Fruit fly (Drosophila melanogaster) whole organism, embryonic: ENCODE measurements around the gene CG43845.

Experiments
- Atf-2 ChIP-seq: fragments of 200-800 bp; sonication (Bioruptor generic); optimal IDR thresholded peaks from 2 replicates; lab custom pipeline; 2016; ENCODE audit warnings: missing biosample characterization, missing genetic modification characterization
- Bgb ChIP-seq: fragments of 200-800 bp; sonication (Bioruptor generic); IDR thresholded peaks from 2 replicates; pipeline ENCODE4 v1.3.6; 2022; ENCODE audit warnings: missing biosample characterization, missing genetic modification characterization; ENCODE audit not compliant: partially characterized antibody
- Blimp-1 ChIP-seq: fragments of 200-800 bp; sonication (Bioruptor generic); optimal IDR thresholded peaks from 3 replicates; lab custom pipeline; 2018; ENCODE audit warnings: missing biosample characterization, missing genetic modification characterization, mild to moderate bottlenecking, moderate library complexity, missing genetic modification reagents
- CG10274 ChIP-seq: fragments of 200-800 bp; sonication (Bioruptor generic); optimal IDR thresholded peaks from 3 replicates; lab custom pipeline; 2017; ENCODE audit warnings: missing biosample characterization, mild to moderate bottlenecking, missing genetic modification characterization
- CG10366 ChIP-seq: fragments of 200-800 bp; sonication (Bioruptor generic); IDR thresholded peaks from 2 replicates; pipeline ENCODE4 v1.3.6; 2022; ENCODE audit warnings: missing biosample characterization, missing genetic modification characterization
- CG10543 ChIP-seq: fragments of 200-800 bp; sonication (Bioruptor generic); optimal IDR thresholded peaks from 3 replicates; lab custom pipeline; 2017; ENCODE audit warnings: missing biosample characterization, mild to moderate bottlenecking, missing genetic modification characterization, moderate library complexity
- CG11560 ChIP-seq: fragments of 200-800 bp; sonication (Bioruptor generic); IDR thresholded peaks from 3 replicates; pipeline ENCODE4 v1.3.6; 2022; ENCODE audit warnings: missing biosample characterization, missing genetic modification characterization
- CG1529 ChIP-seq: fragments of 200-800 bp; sonication (Bioruptor generic); optimal IDR thresholded peaks from 3 replicates; lab custom pipeline; 2018; ENCODE audit warnings: missing biosample characterization, missing genetic modification characterization
- CG1602 ChIP-seq: fragments of 200-800 bp; sonication (Bioruptor generic); optimal IDR thresholded peaks from 3 replicates; lab custom pipeline; 2016; ENCODE audit warnings: missing biosample characterization, missing genetic modification characterization
- CG16779 ChIP-seq: fragments of 200-800 bp; sonication (Bioruptor generic); IDR thresholded peaks from 2 replicates; pipeline ENCODE4 v1.3.6; 2022; ENCODE audit warnings: missing biosample characterization, missing genetic modification characterization
- CG17361 ChIP-seq: fragments of 200-800 bp; sonication (Bioruptor generic); IDR thresholded peaks from 3 replicates; pipeline ENCODE4 v1.3.6; 2022; ENCODE audit warnings: missing biosample characterization, missing genetic modification characterization
- CG31365 ChIP-seq: fragments of 200-800 bp; sonication (Bioruptor generic); optimal IDR thresholded peaks from 2 replicates; lab custom pipeline; 2018; ENCODE audit warnings: missing biosample characterization, mild to moderate bottlenecking, missing genetic modification characterization
- CG32772 ChIP-seq: fragments of 200-800 bp; sonication (Bioruptor generic); IDR thresholded peaks from 2 replicates; pipeline ENCODE4 v1.3.6; 2022; ENCODE audit warnings: missing biosample characterization, missing genetic modification characterization
- CG7963 ChIP-seq: fragments of 200-800 bp; sonication (Bioruptor generic); IDR thresholded peaks from 3 replicates; pipeline ENCODE4 v1.3.6; 2022; ENCODE audit warnings: missing biosample characterization, missing genetic modification characterization; ENCODE audit not compliant: partially characterized antibody
- CG9609 ChIP-seq: fragments of 200-800 bp; sonication (Bioruptor generic); optimal IDR thresholded peaks from 3 replicates; lab custom pipeline; 2016; ENCODE audit warnings: missing biosample characterization, missing genetic modification characterization
- CG9817 ChIP-seq: fragments of 200-800 bp; sonication (Bioruptor generic); optimal IDR thresholded peaks from 2 replicates; lab custom pipeline; 2018; ENCODE audit warnings: missing biosample characterization, mild to moderate bottlenecking, missing genetic modification characterization, moderate library complexity
- D ChIP-seq, 2 experiments: fragments of 200-800 bp in 1 of 2; fragments of >200 bp in 1 of 2; sonication (Bioruptor generic) in 1 of 2; optimal IDR thresholded peaks; 2 replicates in 1 of 2; 3 replicates in 1 of 2; lab custom pipeline; 2017; ENCODE audit warnings: mild to moderate bottlenecking in 1 of 2, missing biosample characterization in 1 of 2, missing genetic modification characterization in 1 of 2, missing genetic modification reagents in 1 of 2
- Fer1 ChIP-seq: fragments of 200-800 bp; sonication (Bioruptor generic); optimal IDR thresholded peaks from 2 replicates; lab custom pipeline; 2017; ENCODE audit warnings: missing biosample characterization, mild to moderate bottlenecking, missing genetic modification characterization
- Gug ChIP-seq: fragments of 200-800 bp; sonication (Bioruptor generic); IDR thresholded peaks from 4 replicates; pipeline ENCODE4 v1.3.6; 2022; ENCODE audit warnings: missing biosample characterization, missing genetic modification characterization
- HLH54F ChIP-seq: fragments of 200-800 bp; sonication (Bioruptor generic); optimal IDR thresholded peaks from 3 replicates; lab custom pipeline; 2016; ENCODE audit warnings: missing biosample characterization, missing genetic modification characterization
- Lpt ChIP-seq: fragments of >200 bp; optimal IDR thresholded peaks from 2 replicates; lab custom pipeline; 2018; ENCODE audit warnings: missing biosample characterization, missing genetic modification characterization
- Myb ChIP-seq: fragments of 200-800 bp; sonication (Bioruptor generic); optimal IDR thresholded peaks from 2 replicates; lab custom pipeline; 2016; ENCODE audit warnings: missing biosample characterization, missing genetic modification characterization
- Oli ChIP-seq: fragments of 200-800 bp; sonication (Bioruptor generic); optimal IDR thresholded peaks from 2 replicates; lab custom pipeline; 2018; ENCODE audit warnings: missing biosample characterization, mild to moderate bottlenecking, missing genetic modification characterization, moderate library complexity
- Poxn ChIP-seq: fragments of 200-800 bp; sonication (Bioruptor generic); IDR thresholded peaks from 2 replicates; pipeline ENCODE4 v1.3.6; 2022; ENCODE audit warnings: missing biosample characterization, missing genetic modification characterization
- Scr ChIP-seq: fragments of 200-800 bp; sonication (Bioruptor generic); IDR thresholded peaks from 2 replicates; pipeline ENCODE4 v1.3.6; 2022; ENCODE audit warnings: missing biosample characterization, missing genetic modification characterization; ENCODE audit not compliant: partially characterized antibody
- Sox100B ChIP-seq: fragments of 200-800 bp; sonication (Bioruptor generic); optimal IDR thresholded peaks from 3 replicates; lab custom pipeline; 2018; ENCODE audit warnings: missing biosample characterization, mild to moderate bottlenecking, missing genetic modification characterization
- Spps ChIP-seq: fragments of 200-800 bp; sonication (Bioruptor generic); optimal IDR thresholded peaks from 2 replicates; lab custom pipeline; 2018; ENCODE audit warnings: missing biosample characterization, mild to moderate bottlenecking, missing genetic modification characterization
- Ssrp ChIP-seq: fragments of 200-800 bp; sonication (Bioruptor generic); optimal IDR thresholded peaks from 2 replicates; lab custom pipeline; 2018; ENCODE audit warnings: missing biosample characterization, mild to moderate bottlenecking, missing genetic modification characterization, moderate library complexity
- Taf1 ChIP-seq: fragments of 200-800 bp; sonication (Bioruptor generic); IDR thresholded peaks from 2 replicates; pipeline ENCODE4 v1.3.6; 2022; ENCODE audit warnings: missing biosample characterization, missing genetic modification characterization
- amos ChIP-seq: fragments of 200-800 bp; sonication (Bioruptor generic); IDR thresholded peaks from 2 replicates; pipeline ENCODE4 v1.3.6; 2022; ENCODE audit warnings: missing biosample characterization, missing genetic modification characterization; ENCODE audit not compliant: partially characterized antibody
- aop ChIP-seq: fragments of 200-800 bp; sonication (Bioruptor generic); IDR thresholded peaks from 2 replicates; pipeline ENCODE4 v1.3.6; 2022; ENCODE audit warnings: missing biosample characterization, missing genetic modification characterization
- ase ChIP-seq: fragments of 200-800 bp; sonication (Bioruptor generic); IDR thresholded peaks from 3 replicates; pipeline ENCODE4 v1.3.6; 2022; ENCODE audit warnings: missing biosample characterization, missing genetic modification characterization
- caup ChIP-seq: fragments of 200-800 bp; sonication (Bioruptor generic); optimal IDR thresholded peaks from 3 replicates; lab custom pipeline; 2017; ENCODE audit warnings: missing biosample characterization, mild to moderate bottlenecking, missing genetic modification characterization, moderate library complexity; ENCODE audit not compliant: severe bottlenecking
- chn ChIP-seq: fragments of 200-800 bp; sonication (Bioruptor generic); optimal IDR thresholded peaks from 2 replicates; lab custom pipeline; 2016; ENCODE audit warnings: missing biosample characterization, missing genetic modification characterization
- crc ChIP-seq: fragments of 200-800 bp; sonication (Bioruptor generic); optimal IDR thresholded peaks from 2 replicates; lab custom pipeline; 2016; ENCODE audit warnings: missing biosample characterization, missing genetic modification characterization
- croc ChIP-seq: fragments of 200-800 bp; sonication (Bioruptor generic); conservative IDR thresholded peaks from 3 replicates; pipeline ENCODE4 v1.3.6; 2022; ENCODE audit warnings: missing biosample characterization, missing genetic modification characterization
- en ChIP-seq: fragments of 200-800 bp; sonication (Bioruptor generic); optimal IDR thresholded peaks from 2 replicates; lab custom pipeline; 2016; ENCODE audit warnings: missing biosample characterization, missing genetic modification characterization
- fd96Cb ChIP-seq: fragments of 200-800 bp; sonication (Bioruptor generic); optimal IDR thresholded peaks from 2 replicates; lab custom pipeline; 2018; ENCODE audit warnings: missing biosample characterization, mild to moderate bottlenecking, missing genetic modification characterization, moderate library complexity
- gro ChIP-seq: fragments of 200-800 bp; sonication (Bioruptor generic); optimal IDR thresholded peaks from 2 replicates; lab custom pipeline; 2016; ENCODE audit warnings: missing biosample characterization, missing genetic modification characterization
- jumu ChIP-seq: fragments of 200-800 bp; sonication (Bioruptor generic); optimal IDR thresholded peaks from 3 replicates; lab custom pipeline; 2016; ENCODE audit warnings: missing biosample characterization, missing genetic modification characterization
- kay ChIP-seq: fragments of 200-800 bp; sonication (Bioruptor generic); optimal IDR thresholded peaks from 2 replicates; lab custom pipeline; 2016; ENCODE audit warnings: missing biosample characterization, missing genetic modification characterization
- mld ChIP-seq: fragments of 200-800 bp; sonication (Bioruptor generic); IDR thresholded peaks from 3 replicates; pipeline ENCODE4 v1.3.6; 2022; ENCODE audit warnings: missing biosample characterization, missing genetic modification characterization; ENCODE audit not compliant: partially characterized antibody
- nmo ChIP-seq: fragments of 200-800 bp; sonication (Bioruptor generic); optimal IDR thresholded peaks from 2 replicates; lab custom pipeline; 2018; ENCODE audit warnings: missing biosample characterization, mild to moderate bottlenecking, missing genetic modification characterization, moderate library complexity
- nom ChIP-seq: fragments of 200-800 bp; sonication (Bioruptor generic); optimal IDR thresholded peaks from 2 replicates; lab custom pipeline; 2017; ENCODE audit warnings: missing biosample characterization, missing genetic modification characterization, mild to moderate bottlenecking, moderate library complexity, missing genetic modification reagents
- pfk ChIP-seq: fragments of 200-800 bp; sonication (Bioruptor generic); optimal IDR thresholded peaks from 2 replicates; lab custom pipeline; 2018; ENCODE audit warnings: missing biosample characterization, mild to moderate bottlenecking, missing genetic modification characterization, moderate library complexity
- pum ChIP-seq: fragments of 200-800 bp; sonication (Bioruptor generic); optimal IDR thresholded peaks from 2 replicates; lab custom pipeline; 2016; ENCODE audit warnings: missing biosample characterization, missing genetic modification characterization
- sens ChIP-seq: fragments of 200-800 bp; sonication (Bioruptor generic); peaks from one replicate; lab custom pipeline; 2016; ENCODE audit warnings: missing biosample characterization, missing genetic modification characterization
- sisA ChIP-seq: fragments of 200-800 bp; sonication (Bioruptor generic); IDR thresholded peaks from 2 replicates; pipeline ENCODE4 v1.3.6; 2022; ENCODE audit warnings: missing biosample characterization, missing genetic modification characterization
- tgo ChIP-seq: fragments of 200-800 bp; sonication (Bioruptor generic); IDR thresholded peaks from 3 replicates; pipeline ENCODE4 v1.3.6; 2022; ENCODE audit warnings: missing biosample characterization, missing genetic modification characterization
- toy ChIP-seq: fragments of 200-800 bp; sonication (Bioruptor generic); IDR thresholded peaks from 2 replicates; pipeline ENCODE4 v1.3.6; 2022; ENCODE audit warnings: missing biosample characterization, missing genetic modification characterization
- usp ChIP-seq: fragments of >200 bp; optimal IDR thresholded peaks from 2 replicates; lab custom pipeline; 2017; ENCODE audit warnings: missing biosample characterization, missing genetic modification characterization

The CG43845 gene

dm6 chr3R:5474551-5474950 is 48.4 kb downstream of the CG43845 start, which contains the start of the genes CG45100, HDAC3 and Hcs (continued):
- TF ChIP-seq toy (GFP tag; lab: Robert Waterston, UW), result no peak
- peak; percentile 66; the same call in 2 of the 4 replicates for TF ChIP-seq Gug (GFP tag; lab: Robert Waterston, UW)
- TF ChIP-seq crc (GFP tag; lab: Kevin White, UChicago), result no peak
- no peak for TF ChIP-seq Sox100B (GFP tag; lab: Kevin White, UChicago)
- peak; percentile 43 for TF ChIP-seq Myb
- peak; percentile 36; the same call in 1 of the 2 replicates for TF ChIP-seq CG10366 (GFP tag; lab: Robert Waterston, UW)
- TF ChIP-seq pum (GFP tag; lab: Kevin White, UChicago), result peak; percentile 64
- peak; percentile 87 for TF ChIP-seq Bgb (GFP tag; lab: Robert Waterston, UW)
- no peak; the same call in 2 of the 3 replicates for TF ChIP-seq mld (GFP tag; lab: Robert Waterston, UW)
- TF ChIP-seq usp, result no peak
- TF ChIP-seq Poxn (GFP tag; lab: Robert Waterston, UW), result no peak
- TF ChIP-seq CG11560 (tag; lab: Robert Waterston, UW), result no peak
- no peak for TF ChIP-seq kay
- peak; percentile 70 for TF ChIP-seq CG7963 (GFP tag; lab: Robert Waterston, UW)
- TF ChIP-seq CG9609, result peak; percentile 44
- no peak for TF ChIP-seq CG10274 (GFP tag; lab: Kevin White, UChicago)
- peak; percentile 38 for TF ChIP-seq chn (GFP tag; lab: Kevin White, UChicago)
- peak; percentile 20; the same call in 1 of the 3 replicates for TF ChIP-seq tgo (GFP tag; lab: Robert Waterston, UW)
- no peak for TF ChIP-seq CG16779
- no peak for TF ChIP-seq aop (GFP tag; lab: Robert Waterston, UW)
- TF ChIP-seq sens, result peak; percentile 92
- peak; percentile 53 for TF ChIP-seq Fer1 (GFP tag; lab: Kevin White, UChicago)
- peak; percentile 2 for TF ChIP-seq CG1602 (GFP tag; lab: Kevin White, UChicago)
- no peak for TF ChIP-seq Taf1
- TF ChIP-seq Spps, result no peak
- TF ChIP-seq nom, result no peak
- TF ChIP-seq Lpt (GFP tag; lab: Kevin White, UChicago), result no peak
- no peak for TF ChIP-seq caup (GFP tag; lab: Kevin White, UChicago)
- no peak for TF ChIP-seq CG1529 (GFP tag; lab: Kevin White, UChicago)
- no peak for TF ChIP-seq CG31365 (tag; lab: Kevin White, UChicago)
- no peak for TF ChIP-seq en (GFP tag; lab: Kevin White, UChicago)
- TF ChIP-seq D (optimal IDR thresholded peaks at IDR 0.05; lab: Kevin White, UChicago), result no peak
- no peak for TF ChIP-seq D (GFP tag; optimal IDR thresholded peaks at IDR 0.05; lab: Kevin White, UChicago)
- TF ChIP-seq sisA (GFP tag; lab: Robert Waterston, UW), result no peak
- no peak for TF ChIP-seq croc (GFP tag; lab: Robert Waterston, UW)
- TF ChIP-seq CG9817 (tag; lab: Kevin White, UChicago), result peak; percentile 61
- TF ChIP-seq CG10543 (GFP tag; lab: Kevin White, UChicago), result no peak
- no peak for TF ChIP-seq pfk (GFP tag; lab: Kevin White, UChicago)
- TF ChIP-seq Atf-2 (GFP tag; lab: Kevin White, UChicago), result peak; percentile 13
- 0 out of 2 replicates have a peak, but pooled peaks have one; percentile 19 for TF ChIP-seq CG32772
- peak; percentile 93 for TF ChIP-seq Scr (GFP tag; lab: Robert Waterston, UW)
- no peak for TF ChIP-seq Oli (tag; lab: Kevin White, UChicago)
- TF ChIP-seq ase, result no peak
- TF ChIP-seq gro (GFP tag; lab: Kevin White, UChicago), result no peak
- peak; percentile 76 for TF ChIP-seq nmo (GFP tag; lab: Kevin White, UChicago)
- TF ChIP-seq amos (GFP tag; lab: Robert Waterston, UW), result peak; percentile 86
- TF ChIP-seq HLH54F (GFP tag; lab: Kevin White, UChicago), result peak; percentile 56
- peak; percentile 64 for TF ChIP-seq jumu (GFP tag; lab: Kevin White, UChicago)
- TF ChIP-seq CG17361, result no peak; the same call in 2 of the 3 replicates
- no peak for TF ChIP-seq fd96Cb (tag; lab: Kevin White, UChicago)
- no peak for TF ChIP-seq Ssrp (tag; lab: Kevin White, UChicago)
- no peak for TF ChIP-seq Blimp-1 (GFP tag; lab: Kevin White, UChicago)
